Fruit fly (Drosophila melanogaster): ENCODE data around the gene p38c.

dm6 chr3R:24121669-24122068 lies 28.3 kb downstream of the p38c start:
- TF ChIP-seq Ets21C (GFP tag; optimal IDR thresholded peaks at IDR 0.05) (no peak), CG6808 (GFP tag; optimal IDR thresholded peaks at IDR 0.05) (no peak), Lpt (GFP tag; optimal IDR thresholded peaks at IDR 0.05) (no peak), topi (GFP tag; optimal IDR thresholded peaks at IDR 0.05) (no peak), CG31627 (GFP tag; optimal IDR thresholded peaks at IDR 0.05) (no peak)
